Fruit fly (Drosophila melanogaster) whole organism, embryonic: ENCODE results near the gene Cks85A.
A peak's percentile ranks its signal among the peaks of the same experiment; 100 is the strongest.

Source experiments
- Aef1 ChIP-seq: fragments of 200-800 bp; sonication (Bioruptor generic); IDR thresholded peaks from 3 replicates; pipeline ENCODE4 v1.3.6; 2022; ENCODE audit warnings: missing biosample characterization, missing genetic modification characterization
- Bgb ChIP-seq: fragments of 200-800 bp; sonication (Bioruptor generic); IDR thresholded peaks from 2 replicates; pipeline ENCODE4 v1.3.6; 2022; ENCODE audit warnings: missing biosample characterization, missing genetic modification characterization; ENCODE audit not compliant: partially characterized antibody
- CG10274 ChIP-seq: fragments of 200-800 bp; sonication (Bioruptor generic); optimal IDR thresholded peaks from 3 replicates; lab custom pipeline; 2017; ENCODE audit warnings: missing biosample characterization, mild to moderate bottlenecking, missing genetic modification characterization
- CG10959 ChIP-seq: fragments of 200-800 bp; sonication (Bioruptor generic); IDR thresholded peaks from 2 replicates; pipeline ENCODE4 v1.3.6; 2022; ENCODE audit warnings: missing biosample characterization, missing genetic modification characterization
- CG11560 ChIP-seq: fragments of 200-800 bp; sonication (Bioruptor generic); IDR thresholded peaks from 3 replicates; pipeline ENCODE4 v1.3.6; 2022; ENCODE audit warnings: missing biosample characterization, missing genetic modification characterization
- CG12391 ChIP-seq: fragments of 200-800 bp; sonication (Bioruptor generic); optimal IDR thresholded peaks from 3 replicates; lab custom pipeline; 2018; ENCODE audit warnings: missing biosample characterization, mild to moderate bottlenecking, missing genetic modification characterization, moderate library complexity
- CG13123 ChIP-seq: fragments of 200-800 bp; sonication (Bioruptor generic); optimal IDR thresholded peaks from 2 replicates; lab custom pipeline; 2016; ENCODE audit warnings: missing biosample characterization, missing genetic modification characterization
- CG16863 ChIP-seq: fragments of 200-800 bp; sonication (Bioruptor generic); optimal IDR thresholded peaks from 3 replicates; lab custom pipeline; 2016; ENCODE audit warnings: missing biosample characterization, missing genetic modification characterization
- CG18262 ChIP-seq: fragments of 200-800 bp; optimal IDR thresholded peaks from 3 replicates; lab custom pipeline; 2019; ENCODE audit warnings: missing biosample characterization, mild to moderate bottlenecking, missing genetic modification characterization, moderate library complexity
- CG31224 ChIP-seq: fragments of 200-800 bp; sonication (Bioruptor generic); IDR thresholded peaks from 2 replicates; pipeline ENCODE4 v1.3.6; 2022; ENCODE audit warnings: missing biosample characterization, missing genetic modification characterization
- CG32532 ChIP-seq: fragments of 200-800 bp; sonication (Bioruptor generic); IDR thresholded peaks from 2 replicates; pipeline ENCODE4 v1.3.6; 2022; ENCODE audit warnings: missing biosample characterization, missing genetic modification characterization
- CG3281 ChIP-seq: fragments of 200-800 bp; sonication (Bioruptor generic); optimal IDR thresholded peaks from 3 replicates; lab custom pipeline; 2017; ENCODE audit warnings: missing biosample characterization, mild to moderate bottlenecking, missing genetic modification characterization
- CG3726 ChIP-seq: fragments of 200-800 bp; sonication (Bioruptor generic); IDR thresholded peaks from 3 replicates; pipeline ENCODE4, ENCODE4 v1.3.6; 2022; ENCODE audit warnings: missing biosample characterization, missing genetic modification characterization
- CG4328 ChIP-seq: fragments of 200-800 bp; sonication (Bioruptor generic); optimal IDR thresholded peaks from 3 replicates; lab custom pipeline; 2017; ENCODE audit warnings: missing biosample characterization, missing genetic modification reagents, missing genetic modification characterization
- CG4424 ChIP-seq: fragments of 200-800 bp; sonication (Bioruptor generic); optimal IDR thresholded peaks from 3 replicates; lab custom pipeline; 2016; ENCODE audit warnings: missing biosample characterization, missing genetic modification characterization
- CG8359 ChIP-seq: fragments of 200-800 bp; sonication (Bioruptor generic); optimal IDR thresholded peaks from 2 replicates; lab custom pipeline; 2017; ENCODE audit warnings: missing biosample characterization, mild to moderate bottlenecking, missing genetic modification characterization, borderline replicate concordance
- D ChIP-seq, 2 experiments: fragments of 200-800 bp in 1 of 2; fragments of >200 bp in 1 of 2; sonication (Bioruptor generic) in 1 of 2; optimal IDR thresholded peaks; 2 replicates in 1 of 2; 3 replicates in 1 of 2; lab custom pipeline; 2017; ENCODE audit warnings: mild to moderate bottlenecking in 1 of 2, missing biosample characterization in 1 of 2, missing genetic modification characterization in 1 of 2, missing genetic modification reagents in 1 of 2
- Dref ChIP-seq: fragments of 200-800 bp; sonication (Bioruptor generic); IDR thresholded peaks from 2 replicates; pipeline ENCODE4 v1.3.6; 2022; ENCODE audit warnings: missing biosample characterization, missing genetic modification characterization
- E2f2 ChIP-seq: fragments of 200-800 bp; sonication (Bioruptor generic); IDR thresholded peaks from 2 replicates; pipeline ENCODE4 v1.3.6; 2022; ENCODE audit warnings: missing biosample characterization, missing genetic modification characterization
- Ets97D ChIP-seq: fragments of 200-800 bp; sonication (Bioruptor generic); optimal IDR thresholded peaks from 3 replicates; lab custom pipeline; 2016; ENCODE audit warnings: missing biosample characterization, missing genetic modification characterization
- Gug ChIP-seq: fragments of 200-800 bp; sonication (Bioruptor generic); IDR thresholded peaks from 4 replicates; pipeline ENCODE4 v1.3.6; 2022; ENCODE audit warnings: missing biosample characterization, missing genetic modification characterization
- HLH3B ChIP-seq: fragments of 200-800 bp; sonication (Bioruptor generic); IDR thresholded peaks from 2 replicates; pipeline ENCODE4 v1.3.6; 2022; ENCODE audit warnings: missing biosample characterization, missing genetic modification characterization
- Hey ChIP-seq: fragments of 200-800 bp; sonication (Bioruptor generic); optimal IDR thresholded peaks from 3 replicates; lab custom pipeline; 2018; ENCODE audit warnings: missing biosample characterization, mild to moderate bottlenecking, missing genetic modification characterization
- Med ChIP-seq: fragments of 200-800 bp; sonication (Bioruptor generic); peaks from one replicate; lab custom pipeline; 2016; ENCODE audit warnings: missing biosample characterization, missing genetic modification characterization, mild to moderate bottlenecking, inconsistent platforms, moderate library complexity
- NC2β ChIP-seq: fragments of 200-800 bp; sonication (Bioruptor generic); optimal IDR thresholded peaks from 2 replicates; lab custom pipeline; 2016; ENCODE audit warnings: missing biosample characterization, missing genetic modification characterization
- Ravus ChIP-seq: fragments of 200-800 bp; sonication (Bioruptor generic); IDR thresholded peaks from 2 replicates; pipeline ENCODE4 v1.3.6; 2022; ENCODE audit warnings: missing biosample characterization, missing genetic modification characterization
- Sin3A ChIP-seq: fragments of >200 bp; optimal IDR thresholded peaks from 2 replicates; lab custom pipeline; 2018
- abd-A ChIP-seq: fragments of 200-800 bp; sonication (Bioruptor generic); optimal IDR thresholded peaks from 3 replicates; lab custom pipeline; 2019; ENCODE audit warnings: missing biosample characterization, mild to moderate bottlenecking, missing genetic modification characterization, moderate library complexity
- aop ChIP-seq: fragments of 200-800 bp; sonication (Bioruptor generic); IDR thresholded peaks from 2 replicates; pipeline ENCODE4 v1.3.6; 2022; ENCODE audit warnings: missing biosample characterization, missing genetic modification characterization
- bcd ChIP-seq: fragments of 200-800 bp; sonication (Bioruptor generic); optimal IDR thresholded peaks from 2 replicates; lab custom pipeline; 2017; ENCODE audit warnings: missing biosample characterization, mild to moderate bottlenecking, missing genetic modification characterization
- bigmax ChIP-seq: fragments of 200-800 bp; sonication (Bioruptor generic); optimal IDR thresholded peaks from 2 replicates; lab custom pipeline; 2018; ENCODE audit warnings: missing biosample characterization, mild to moderate bottlenecking, missing genetic modification characterization
- cwo ChIP-seq: fragments of 200-800 bp; sonication (Bioruptor generic); optimal IDR thresholded peaks from 3 replicates; lab custom pipeline; 2017; ENCODE audit warnings: missing biosample characterization, missing genetic modification characterization, mild to moderate bottlenecking, moderate library complexity, missing genetic modification reagents
- dimm ChIP-seq: fragments of 200-800 bp; sonication (Bioruptor generic); IDR thresholded peaks from 2 replicates; pipeline ENCODE4 v1.3.6; 2022; ENCODE audit warnings: missing biosample characterization, missing genetic modification characterization
- esg ChIP-seq: fragments of 200-800 bp; sonication (Bioruptor generic); conservative IDR thresholded peaks from 2 replicates; pipeline ENCODE4 v1.3.6; 2022; ENCODE audit warnings: missing biosample characterization, missing genetic modification characterization
- ewg ChIP-seq: fragments of 200-800 bp; sonication (Bioruptor generic); optimal IDR thresholded peaks from 3 replicates; lab custom pipeline; 2017; ENCODE audit warnings: mild to moderate bottlenecking, missing biosample characterization, missing genetic modification reagents, missing genetic modification characterization
- ftz-f1 ChIP-seq: fragments of 200-800 bp; sonication (Bioruptor generic); optimal IDR thresholded peaks from 2 replicates; lab custom pipeline; 2016; ENCODE audit warnings: missing biosample characterization, missing genetic modification characterization
- fu2 ChIP-seq: fragments of 200-800 bp; sonication (Bioruptor generic); optimal IDR thresholded peaks from 2 replicates; lab custom pipeline; 2016; ENCODE audit warnings: missing biosample characterization, missing genetic modification characterization
- gem ChIP-seq: fragments of 200-800 bp; sonication (Bioruptor generic); optimal IDR thresholded peaks from 2 replicates; lab custom pipeline; 2019; ENCODE audit warnings: missing biosample characterization, mild to moderate bottlenecking, missing genetic modification characterization, moderate library complexity
- gt ChIP-seq: fragments of 200-800 bp; sonication (Bioruptor generic); IDR thresholded peaks from 2 replicates; pipeline ENCODE4 v1.3.6; 2022; ENCODE audit warnings: missing biosample characterization, missing genetic modification characterization
- jing ChIP-seq: fragments of 200-800 bp; sonication (Bioruptor generic); optimal IDR thresholded peaks from 2 replicates; lab custom pipeline; 2018; ENCODE audit warnings: missing biosample characterization, mild to moderate bottlenecking, missing genetic modification characterization
- knrl ChIP-seq: fragments of 200-800 bp; sonication (Bioruptor generic); IDR thresholded peaks from 3 replicates; pipeline ENCODE4 v1.3.6; 2022; ENCODE audit warnings: missing biosample characterization, missing genetic modification characterization; ENCODE audit not compliant: partially characterized antibody
- nau ChIP-seq: fragments of 200-800 bp; sonication (Bioruptor generic); optimal IDR thresholded peaks from 3 replicates; lab custom pipeline; 2017; ENCODE audit warnings: missing biosample characterization, mild to moderate bottlenecking, missing genetic modification characterization, missing genetic modification reagents
- otp ChIP-seq: fragments of 200-800 bp; sonication (Bioruptor generic); IDR thresholded peaks from 3 replicates; pipeline ENCODE4, ENCODE4 v1.3.6; 2022; ENCODE audit warnings: missing biosample characterization, missing genetic modification characterization
- pan ChIP-seq, 4 experiments: fragments of >200 bp in 3 of 4; fragments of 200-800 bp in 1 of 4; sonication (Bioruptor generic) in 1 of 4; optimal IDR thresholded peaks in 3 of 4; IDR thresholded peaks in 1 of 4; 2 replicates each; pipeline versions ENCODE4 v1.3.6 to Lab custom; 2017 to 2022; ENCODE audit warnings: missing biosample characterization in 2 of 4, missing genetic modification characterization in 2 of 4, mixed read lengths in 1 of 4
- pb ChIP-seq: fragments of 200-800 bp; sonication (Bioruptor generic); optimal IDR thresholded peaks from 3 replicates; lab custom pipeline; 2016; ENCODE audit warnings: missing biosample characterization, missing genetic modification characterization
- ranshi ChIP-seq: fragments of 200-800 bp; sonication (Bioruptor generic); IDR thresholded peaks from 2 replicates; pipeline ENCODE4 v1.3.6; 2022; ENCODE audit warnings: missing biosample characterization, missing genetic modification characterization
- scrt ChIP-seq: fragments of 200-800 bp; sonication (Bioruptor generic); optimal IDR thresholded peaks from 2 replicates; lab custom pipeline; 2018; ENCODE audit warnings: missing biosample characterization, mild to moderate bottlenecking, missing genetic modification characterization, moderate library complexity
- sob ChIP-seq: fragments of 200-800 bp; sonication (Bioruptor generic); IDR thresholded peaks from 2 replicates; pipeline ENCODE4 v1.3.6; 2022; ENCODE audit warnings: missing biosample characterization, missing genetic modification characterization
- stwl ChIP-seq: fragments of 200-800 bp; sonication (Bioruptor generic); optimal IDR thresholded peaks from 3 replicates; lab custom pipeline; 2018; ENCODE audit warnings: missing biosample characterization, mild to moderate bottlenecking, missing genetic modification characterization, moderate library complexity
- zen2 ChIP-seq: fragments of 200-800 bp; sonication (Bioruptor generic); IDR thresholded peaks from 3 replicates; pipeline ENCODE4 v1.3.6; 2022; ENCODE audit warnings: missing biosample characterization, missing genetic modification characterization; ENCODE audit not compliant: partially characterized antibody

Gene Cks85A

DNA sequence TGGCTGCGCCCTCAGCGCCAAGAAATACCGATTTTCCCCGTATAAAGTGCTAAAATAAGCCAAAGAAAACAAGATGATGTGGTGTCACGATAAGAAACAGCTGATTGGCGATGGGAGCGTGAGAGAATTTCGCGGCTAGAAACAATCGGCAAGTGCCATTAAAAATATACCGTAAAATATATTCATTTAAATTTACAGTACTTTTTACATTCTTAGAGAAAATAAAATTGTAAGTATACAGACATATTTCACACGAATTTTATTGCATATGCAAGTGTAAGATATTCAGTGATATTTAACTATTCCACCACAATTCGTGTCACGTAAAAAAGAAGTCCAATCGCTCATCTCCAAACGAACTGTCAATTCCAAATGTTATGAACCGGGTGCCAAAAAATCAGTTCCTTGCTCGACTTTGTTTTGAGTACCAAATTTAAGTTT lies 41.7 kb downstream of the Cks85A start, which contains the start of the genes Unc50, CG11755 and CG8043 (continued):
- TF ChIP-seq CG18262 (tag; lab: Kevin White, UChicago) = peak; percentile 80
- TF ChIP-seq gt (GFP tag; lab: Robert Waterston, UW) = no peak
- TF ChIP-seq gem = peak; percentile 87
- no peak for TF ChIP-seq CG8359
- peak; percentile 99 for TF ChIP-seq knrl (GFP tag; lab: Robert Waterston, UW)
- peak; percentile 87 for TF ChIP-seq CG12391 (tag; lab: Kevin White, UChicago)
- peak; percentile 62; the same call in 1 of the 2 replicates for TF ChIP-seq ranshi (GFP tag; lab: Robert Waterston, UW)
- TF ChIP-seq ftz-f1 (GFP tag; lab: Kevin White, UChicago) = no peak
- TF ChIP-seq CG13123 = peak; percentile 66
- TF ChIP-seq Dref (GFP tag; lab: Robert Waterston, UW) = peak; percentile 36; the same call in 1 of the 2 replicates
- peak; percentile 95 for TF ChIP-seq Med
- peak; percentile 44 for TF ChIP-seq CG10959
- no peak for TF ChIP-seq bigmax (GFP tag; lab: Kevin White, UChicago)
- TF ChIP-seq esg (GFP tag; lab: Robert Waterston, UW) = peak; percentile 63
- TF ChIP-seq pan (optimal IDR thresholded peaks at IDR 0.05; lab: Kevin White, UChicago) = no peak
- TF ChIP-seq pan (GFP tag; optimal IDR thresholded peaks at IDR 0.05 in 1 of 2, IDR thresholded peaks at IDR 0.05 in 1 of 2) = peak in 1 of 2 experiments; percentile 56
- peak; percentile 93 for TF ChIP-seq Bgb (GFP tag; lab: Robert Waterston, UW)
- TF ChIP-seq HLH3B (GFP tag; lab: Robert Waterston, UW) = peak; percentile 59; the same call in 1 of the 2 replicates
- TF ChIP-seq otp = no peak
- TF ChIP-seq Gug = peak; percentile 81; the same call in 2 of the 4 replicates
- no peak for TF ChIP-seq CG11560
- TF ChIP-seq fu2 = peak; percentile 44
- TF ChIP-seq NC2β = peak; percentile 48
- no peak for TF ChIP-seq jing
- peak; percentile 47; the same call in 1 of the 2 replicates for TF ChIP-seq E2f2 (GFP tag; lab: Robert Waterston, UW)
- TF ChIP-seq bcd (GFP tag; lab: Kevin White, UChicago) = peak; percentile 79
- no peak for TF ChIP-seq scrt (GFP tag; lab: Kevin White, UChicago)
- TF ChIP-seq CG4424 (GFP tag; lab: Kevin White, UChicago) = peak; percentile 78
- no peak for TF ChIP-seq CG10274
- peak; percentile 80 for TF ChIP-seq Aef1 (GFP tag; lab: Robert Waterston, UW)
- peak; percentile 81 for TF ChIP-seq sob (GFP tag; lab: Robert Waterston, UW)
- peak; percentile 71 for TF ChIP-seq CG3281 (GFP tag; lab: Kevin White, UChicago)
- peak; percentile 74 for TF ChIP-seq Ets97D (GFP tag; lab: Kevin White, UChicago)
- TF ChIP-seq CG31224 = peak; percentile 43
- TF ChIP-seq Sin3A = peak; percentile 88
- no peak for TF ChIP-seq dimm (GFP tag; lab: Robert Waterston, UW)
- peak; percentile 44 for TF ChIP-seq CG16863 (GFP tag; lab: Kevin White, UChicago)
- peak; percentile 86 for TF ChIP-seq CG32532 (GFP tag; lab: Robert Waterston, UW)
- no peak; the same call in 2 of the 3 replicates for TF ChIP-seq CG3726 (GFP tag; lab: Robert Waterston, UW)
- no peak for TF ChIP-seq abd-A
- peak; percentile 49 for TF ChIP-seq cwo (GFP tag; lab: Kevin White, UChicago)
- TF ChIP-seq ewg = peak; percentile 39
- no peak for TF ChIP-seq aop (GFP tag; lab: Robert Waterston, UW)
- no peak for TF ChIP-seq Hey (tag; lab: Kevin White, UChicago)
- TF ChIP-seq zen2 (GFP tag; lab: Robert Waterston, UW) = peak; percentile 95
- no peak for TF ChIP-seq D (optimal IDR thresholded peaks at IDR 0.05; lab: Kevin White, UChicago)
- peak; percentile 42 for TF ChIP-seq D (GFP tag; optimal IDR thresholded peaks at IDR 0.05; lab: Kevin White, UChicago)
- TF ChIP-seq stwl (tag; lab: Kevin White, UChicago) = no peak
- peak; percentile 31 for TF ChIP-seq CG4328
- TF ChIP-seq pb (GFP tag; lab: Kevin White, UChicago) = peak; percentile 47
- no peak for TF ChIP-seq nau (GFP tag; lab: Kevin White, UChicago)
- peak; percentile 10; the same call in 1 of the 2 replicates for TF ChIP-seq Ravus
